Worm (Caenorhabditis elegans) whole organism, L3 larva: Measurements from ENCODE around the gene C28D4.7.

Source experiments
- aly-2 ChIP-seq: fragments of 150-350 bp; optimal IDR thresholded peaks from 2 replicates; lab custom pipeline; 2014; ENCODE audit warnings: missing biosample characterization, missing genetic modification characterization
- elt-1 ChIP-seq: fragments of 150-350 bp; optimal IDR thresholded peaks from 2 replicates; lab custom pipeline; 2014; ENCODE audit warnings: missing biosample characterization, missing genetic modification characterization
- eor-1 ChIP-seq, 2 experiments: fragments of 150-350 bp; optimal IDR thresholded peaks; 2 replicates each; lab custom pipeline; 2014 to 2018; ENCODE audit warnings: missing biosample characterization in 2 of 2, missing genetic modification characterization in 2 of 2
- fkh-10 ChIP-seq: sonication (generic microtip); optimal IDR thresholded peaks from 2 replicates; lab custom pipeline; 2017; ENCODE audit warnings: missing biosample characterization, missing genetic modification reagents, missing genetic modification characterization
- nhr-237 ChIP-seq: fragments of 150-350 bp; optimal IDR thresholded peaks from 2 replicates; lab custom pipeline; 2014; ENCODE audit warnings: missing biosample characterization, missing genetic modification characterization

DNA sequence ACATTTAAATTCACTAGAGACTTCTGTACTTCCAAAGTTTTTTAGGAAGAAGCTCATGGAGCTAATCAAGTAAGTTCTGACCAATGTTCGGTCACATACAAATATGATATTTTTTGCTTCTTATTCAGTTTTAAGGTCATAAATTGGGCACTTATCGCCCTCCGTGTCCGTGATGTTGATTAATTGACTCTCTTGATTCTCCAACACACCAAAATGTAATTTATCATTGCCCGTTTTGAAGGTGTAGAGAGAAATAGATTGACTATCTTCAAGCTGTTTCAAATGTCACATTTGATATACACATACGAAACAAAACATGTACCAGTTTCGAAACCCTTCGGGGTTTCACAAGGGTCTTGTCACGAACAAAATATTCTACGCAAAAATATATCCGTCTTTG is 47.8 kb upstream of the C28D4.7 start:
- TF ChIP-seq eor-1 (tag; optimal IDR thresholded peaks at IDR 0.05; lab: Kevin White, UChicago) (no peak), nhr-237 (tag; lab: Kevin White, UChicago) (no peak), aly-2 (no peak), fkh-10 (GFP tag; lab: Kevin White, UChicago) (no peak), elt-1 (tag; lab: Kevin White, UChicago) (no peak)
